Worm (Caenorhabditis elegans): ENCODE data around the gene C45G7.4.
A peak's percentile ranks its signal among the peaks of the same experiment; 100 is the strongest.

C45G7.4 gene

ce11 chrIV:2390251-2390672 is 42.5 kb upstream of the C45G7.4 start (continued):
- TF ChIP-seq cebp-1 (GFP tag; IDR thresholded peaks at IDR 0.05), result no peak
- TF ChIP-seq cebp-1 (tag; optimal IDR thresholded peaks at IDR 0.05), result peak; percentile 59
- no peak for TF ChIP-seq rpc-1 (optimal IDR thresholded peaks at IDR 0.05)
- TF ChIP-seq rpc-1 (tag; optimal IDR thresholded peaks at IDR 0.05), result no peak
- no peak for TF ChIP-seq sea-2 (GFP tag; IDR thresholded peaks at IDR 0.05)
- no peak for TF ChIP-seq ceh-40 (GFP tag; IDR thresholded peaks at IDR 0.05)
- no peak for TF ChIP-seq zim-3 (tag; optimal IDR thresholded peaks at IDR 0.05)
- TF ChIP-seq gei-17 (GFP tag; optimal IDR thresholded peaks at IDR 0.05), result no peak
- no peak for TF ChIP-seq fkh-3 (tag; optimal IDR thresholded peaks at IDR 0.05)
- TF ChIP-seq lin-54 (GFP tag; optimal IDR thresholded peaks at IDR 0.05), result peak; percentile 63
- TF ChIP-seq aptf-3 (GFP tag; IDR thresholded peaks at IDR 0.05), result no peak
- TF ChIP-seq atf-7 (tag; optimal IDR thresholded peaks at IDR 0.05), result peak; percentile 61
- peak; percentile 68 for TF ChIP-seq repo-1 (tag; optimal IDR thresholded peaks at IDR 0.05)
- peak; percentile 41; the same call in 1 of the 2 replicates for TF ChIP-seq D2030.7 (GFP tag; IDR thresholded peaks at IDR 0.05)
- no peak for TF ChIP-seq egrh-3 (GFP tag; IDR thresholded peaks at IDR 0.05)
- no peak for TF ChIP-seq egl-44 (GFP tag; IDR thresholded peaks at IDR 0.05)
- TF ChIP-seq bed-2 (GFP tag; IDR thresholded peaks at IDR 0.05), result no peak
- TF ChIP-seq F49E8.2 (tag; optimal IDR thresholded peaks at IDR 0.05; ENCODE audit: insufficient read depth), result peak; percentile 63
- peak; percentile 72 for TF ChIP-seq pbrm-1 (GFP tag; IDR thresholded peaks at IDR 0.05)
- peak; percentile 19 for TF ChIP-seq snpc-4 (GFP tag; optimal IDR thresholded peaks at IDR 0.05)
- TF ChIP-seq snpc-4 (tag; optimal IDR thresholded peaks at IDR 0.05), result peak in 2 of 4 experiments; percentile 34 to 44
- peak; percentile 51 for TF ChIP-seq unc-130 (GFP tag; optimal IDR thresholded peaks at IDR 0.05)
- TF ChIP-seq dox-1 (GFP tag; IDR thresholded peaks at IDR 0.05), result peak; percentile 61; the same call in 1 of the 2 replicates
- no peak for TF ChIP-seq unc-62 (GFP tag; optimal IDR thresholded peaks at IDR 0.05)
- no peak for TF ChIP-seq F22D6.2 (tag; optimal IDR thresholded peaks at IDR 0.05)
- TF ChIP-seq dpl-1 (GFP tag; optimal IDR thresholded peaks at IDR 0.05), result no peak
- peak; percentile 29 for TF ChIP-seq lin-40 (tag; optimal IDR thresholded peaks at IDR 0.05)
- no peak for TF ChIP-seq mes-4 (tag; optimal IDR thresholded peaks at IDR 0.05)
- no peak for TF ChIP-seq T07F8.4 (tag; optimal IDR thresholded peaks at IDR 0.05)
- peak; percentile 41 for TF ChIP-seq ztf-18 (tag; optimal IDR thresholded peaks at IDR 0.05)
- TF ChIP-seq mxl-1 (tag; optimal IDR thresholded peaks at IDR 0.05), result no peak
- TF ChIP-seq F52B5.7 (tag; optimal IDR thresholded peaks at IDR 0.05), result peak; percentile 75
- peak; percentile 57; the same call in 1 of the 2 replicates for TF ChIP-seq attf-6 (GFP tag; IDR thresholded peaks at IDR 0.05)
- TF ChIP-seq ccch-3 (GFP tag; optimal IDR thresholded peaks at IDR 0.05), result no peak
- no peak for TF ChIP-seq nhr-80 (tag; optimal IDR thresholded peaks at IDR 0.05)
- peak; percentile 55 for TF ChIP-seq chd-7 (tag; optimal IDR thresholded peaks at IDR 0.05)

ce11 chrIV:2390804-2391203 is 42.0 kb upstream of the C45G7.4 start, which contains the start of gene eri-5:
Gene eri-5 (plus strand): TSS chrIV:2390821.
- TF ChIP-seq F52B5.7 (tag; optimal IDR thresholded peaks at IDR 0.05) (no peak), ceh-58 (GFP tag; IDR thresholded peaks at IDR 0.05) (no peak), madf-8 (GFP tag; conservative IDR thresholded peaks at IDR 0.05) (no peak), Y95B8A.8 (GFP tag; IDR thresholded peaks at IDR 0.05) (no peak), snpc-1.3 (tag; optimal IDR thresholded peaks at IDR 0.05; ENCODE audit: insufficient read depth) (no peak), hlh-12 (tag; optimal IDR thresholded peaks at IDR 0.05) (no peak), somi-1 (GFP tag; optimal IDR thresholded peaks at IDR 0.05) (no peak), unc-62 (GFP tag; optimal IDR thresholded peaks at IDR 0.05) (no peak), nhr-80 (tag; optimal IDR thresholded peaks at IDR 0.05) (no peak), nhr-90 (tag; optimal IDR thresholded peaks at IDR 0.05) (no peak), nhr-179 (tag; optimal IDR thresholded peaks at IDR 0.05) (no peak), madf-3 (GFP tag; IDR thresholded peaks at IDR 0.05) (no peak), F10E7.11 (tag; optimal IDR thresholded peaks at IDR 0.05) (no peak), B0035.1 (tag; optimal IDR thresholded peaks at IDR 0.05) (no peak), ztf-25 (GFP tag; IDR thresholded peaks at IDR 0.05) (no peak), unc-130 (GFP tag; optimal IDR thresholded peaks at IDR 0.05) (no peak), fkh-3 (tag; optimal IDR thresholded peaks at IDR 0.05) (no peak), pha-4 (tag; optimal IDR thresholded peaks at IDR 0.05) (no peak), rec-8 (tag; optimal IDR thresholded peaks at IDR 0.05) (no peak)
